Worm (Caenorhabditis elegans) whole organism, L4 larva: ENCODE data around the gene D2045.7.

Experiments
- D1046.2 ChIP-seq: fragments of 200-800 bp; sonication (Bioruptor generic); IDR thresholded peaks from 2 replicates; pipeline ENCODE4 v1.3.6; 2022; ENCODE audit warnings: missing genetic modification characterization, missing compliant biosample characterization
- F37D6.2 ChIP-seq: sonication (generic microtip); optimal IDR thresholded peaks from 2 replicates; lab custom pipeline; 2016; ENCODE audit warnings: mild to moderate bottlenecking, missing genetic modification characterization, missing compliant biosample characterization
- F49E8.2 ChIP-seq: sonication (generic microtip); optimal IDR thresholded peaks from 2 replicates; lab custom pipeline; 2016; ENCODE audit warnings: missing compliant biosample characterization, mild to moderate bottlenecking, missing genetic modification characterization, borderline replicate concordance
- R02D3.7 ChIP-seq: fragments of 150-350 bp; sonication (generic microtip); optimal IDR thresholded peaks from 3 replicates; lab custom pipeline; 2014; ENCODE audit warnings: missing biosample characterization, missing genetic modification characterization
- T26A8.4 ChIP-seq: fragments of 200-800 bp; sonication (Bioruptor generic); IDR thresholded peaks from 2 replicates; pipeline ENCODE4 v1.3.6; 2022; ENCODE audit warnings: missing genetic modification characterization, missing compliant biosample characterization
- Y105C5A.15 ChIP-seq: fragments of 200-800 bp; sonication (Bioruptor generic); IDR thresholded peaks from 2 replicates; pipeline ENCODE4 v1.3.6; 2022; ENCODE audit warnings: missing genetic modification characterization, missing compliant biosample characterization
- aha-1 ChIP-seq: fragments of 150-350 bp; peaks from one replicate; lab custom pipeline; 2014; ENCODE audit warnings: missing biosample characterization, missing genetic modification characterization
- arid-1 ChIP-seq: fragments of 200-800 bp; sonication (Bioruptor generic); conservative IDR thresholded peaks from 2 replicates; pipeline ENCODE4 v1.3.6; 2022; ENCODE audit warnings: missing genetic modification reagents, missing genetic modification characterization, missing compliant biosample characterization
- attf-4 ChIP-seq: sonication (generic microtip); optimal IDR thresholded peaks from 3 replicates; lab custom pipeline; 2017; ENCODE audit warnings: missing biosample characterization, missing genetic modification characterization
- ceh-20 ChIP-seq: fragments of 200-800 bp; sonication (Bioruptor generic); IDR thresholded peaks from 2 replicates; pipeline ENCODE4 v1.3.6; 2022; ENCODE audit warnings: missing genetic modification reagents, missing genetic modification characterization, missing compliant biosample characterization
- ceh-28 ChIP-seq: fragments of 150-350 bp; optimal IDR thresholded peaks from 2 replicates; lab custom pipeline; 2014; ENCODE audit warnings: missing biosample characterization, missing genetic modification reagents, missing genetic modification characterization
- ceh-32 ChIP-seq: sonication (generic microtip); optimal IDR thresholded peaks from 2 replicates; lab custom pipeline; 2016; ENCODE audit warnings: mild to moderate bottlenecking, missing genetic modification characterization, missing compliant biosample characterization; ENCODE audit not compliant: poor library complexity
- ceh-44 ChIP-seq: fragments of 200-800 bp; sonication (Bioruptor generic); IDR thresholded peaks from 2 replicates; pipeline ENCODE4 v1.3.6; 2022; ENCODE audit warnings: missing genetic modification reagents, missing genetic modification characterization, missing compliant biosample characterization
- ceh-62 ChIP-seq: sonication (generic microtip); optimal IDR thresholded peaks from 2 replicates; lab custom pipeline; 2017; ENCODE audit warnings: missing biosample characterization, missing genetic modification characterization
- daf-16 ChIP-seq, 3 experiments: sonication (generic microtip); optimal IDR thresholded peaks; 2 replicates each; lab custom pipeline; 2016 to 2017; ENCODE audit warnings: missing genetic modification characterization in 3 of 3, missing genetic modification reagents in 3 of 3, mild to moderate bottlenecking in 2 of 3, missing compliant biosample characterization in 2 of 3, missing biosample characterization in 1 of 3, moderate library complexity in 1 of 3
- daf-8 ChIP-seq: fragments of 200-800 bp; sonication (Bioruptor generic); IDR thresholded peaks from 2 replicates; pipeline ENCODE4 v1.3.6; 2022; ENCODE audit warnings: missing genetic modification characterization, missing compliant biosample characterization
- egl-43 ChIP-seq: fragments of 200-800 bp; sonication (Bioruptor generic); IDR thresholded peaks from 2 replicates; pipeline ENCODE4 v1.3.6; 2022; ENCODE audit warnings: missing genetic modification reagents, missing genetic modification characterization, missing compliant biosample characterization
- fkh-10 ChIP-seq: fragments of 150-350 bp; optimal IDR thresholded peaks from 2 replicates; lab custom pipeline; 2014; ENCODE audit warnings: missing biosample characterization, missing genetic modification reagents, missing genetic modification characterization
- fos-1 ChIP-seq: fragments of 150-350 bp; optimal IDR thresholded peaks from 2 replicates; lab custom pipeline; 2014; ENCODE audit warnings: missing biosample characterization, missing genetic modification characterization
- gei-8 ChIP-seq: fragments of 200-800 bp; sonication (Bioruptor generic); optimal IDR thresholded peaks from 2 replicates; lab custom pipeline; 2018; ENCODE audit warnings: mild to moderate bottlenecking, missing genetic modification characterization, missing compliant biosample characterization
- lin-13 ChIP-seq: fragments of 150-350 bp; optimal IDR thresholded peaks from 2 replicates; lab custom pipeline; 2014; ENCODE audit warnings: missing biosample characterization, missing genetic modification reagents, missing genetic modification characterization
- lin-15B ChIP-seq: fragments of 150-350 bp; sonication (generic microtip); optimal IDR thresholded peaks from 3 replicates; lab custom pipeline; 2014; ENCODE audit warnings: missing biosample characterization, missing genetic modification characterization
- lin-38 ChIP-seq: fragments of 200-800 bp; sonication (Bioruptor generic); IDR thresholded peaks from 2 replicates; pipeline ENCODE4 v1.3.6; 2022; ENCODE audit warnings: missing genetic modification reagents, missing genetic modification characterization, missing compliant biosample characterization
- lir-3 ChIP-seq: sonication (generic microtip); optimal IDR thresholded peaks from 2 replicates; lab custom pipeline; 2016; ENCODE audit warnings: mild to moderate bottlenecking, missing genetic modification characterization, missing compliant biosample characterization
- lsy-2 ChIP-seq, 2 experiments: fragments of 150-350 bp in 1 of 2; sonication (generic microtip) in 1 of 2; optimal IDR thresholded peaks; 2 replicates each; lab custom pipeline; 2014 to 2017; ENCODE audit warnings: missing biosample characterization in 2 of 2, missing genetic modification characterization in 2 of 2
- mdt-29 ChIP-seq: fragments of 200-800 bp; sonication (Bioruptor generic); IDR thresholded peaks from 2 replicates; pipeline ENCODE4 v1.3.6; 2022; ENCODE audit warnings: missing genetic modification reagents, missing genetic modification characterization, missing compliant biosample characterization
- mes-2 ChIP-seq: sonication (generic microtip); optimal IDR thresholded peaks from 2 replicates; lab custom pipeline; 2016; ENCODE audit warnings: missing genotype, mild to moderate bottlenecking, missing genetic modification characterization, missing compliant biosample characterization; ENCODE audit not compliant: poor library complexity, severe bottlenecking
- mxl-2 ChIP-seq: fragments of 200-800 bp; sonication (Bioruptor generic); conservative IDR thresholded peaks from 2 replicates; pipeline ENCODE4 v1.3.6; 2022; ENCODE audit warnings: missing genetic modification reagents, missing genetic modification characterization, missing compliant biosample characterization
- mxl-3 ChIP-seq: fragments of 200-800 bp; sonication (Bioruptor generic); optimal IDR thresholded peaks from 2 replicates; lab custom pipeline; 2018; ENCODE audit warnings: mild to moderate bottlenecking, missing genetic modification characterization, missing compliant biosample characterization
- nhr-102 ChIP-seq: sonication (generic microtip); optimal IDR thresholded peaks from 2 replicates; lab custom pipeline; 2016; ENCODE audit warnings: mild to moderate bottlenecking, missing genetic modification characterization, moderate library complexity, missing compliant biosample characterization
- nhr-237 ChIP-seq: sonication (generic microtip); optimal IDR thresholded peaks from 2 replicates; lab custom pipeline; 2017; ENCODE audit warnings: missing biosample characterization, missing genetic modification characterization
- nhr-28 ChIP-seq: fragments of 150-350 bp; optimal IDR thresholded peaks from 2 replicates; lab custom pipeline; 2014; ENCODE audit warnings: missing biosample characterization, missing genetic modification characterization
- nhr-48 ChIP-seq: sonication (generic microtip); optimal IDR thresholded peaks from 2 replicates; lab custom pipeline; 2016; ENCODE audit warnings: mild to moderate bottlenecking, missing genetic modification characterization, missing compliant biosample characterization
- nhr-6 ChIP-seq: fragments of 150-350 bp; optimal IDR thresholded peaks from 2 replicates; lab custom pipeline; 2014; ENCODE audit warnings: missing biosample characterization, missing genetic modification characterization
- nhr-77 ChIP-seq: fragments of 150-350 bp; optimal IDR thresholded peaks from 2 replicates; lab custom pipeline; 2014; ENCODE audit warnings: missing biosample characterization, missing genetic modification characterization
- rbr-2 ChIP-seq: sonication (generic microtip); optimal IDR thresholded peaks from 2 replicates; lab custom pipeline; 2016; ENCODE audit warnings: missing genotype, missing genetic modification characterization, missing compliant biosample characterization
- snpc-1.2 ChIP-seq: fragments of 200-800 bp; sonication (Bioruptor generic); IDR thresholded peaks from 2 replicates; pipeline ENCODE4 v1.3.6; 2022; ENCODE audit warnings: missing genetic modification reagents, missing genetic modification characterization, missing compliant biosample characterization
- unc-130 ChIP-seq: sonication (generic microtip); optimal IDR thresholded peaks from 2 replicates; lab custom pipeline; 2016; ENCODE audit warnings: missing genetic modification reagents, missing genetic modification characterization, missing compliant biosample characterization
- unc-62 ChIP-seq, 3 experiments: fragments of 150-350 bp in 1 of 3; sonication (generic microtip); optimal IDR thresholded peaks in 2 of 3; peaks in 1 of 3; 1 replicate in 1 of 3; 2 replicates in 2 of 3; lab custom pipeline; 2014 to 2017; ENCODE audit warnings: missing biosample characterization in 3 of 3, missing genetic modification characterization in 3 of 3, missing genetic modification reagents in 3 of 3, missing genotype in 1 of 3
- vab-7 ChIP-seq: fragments of 200-800 bp; sonication (Bioruptor generic); IDR thresholded peaks from 2 replicates; pipeline ENCODE4 v1.3.6; 2022; ENCODE audit warnings: missing genetic modification reagents, missing genetic modification characterization, missing compliant biosample characterization
- zip-11 ChIP-seq: fragments of 200-800 bp; sonication (Bioruptor generic); IDR thresholded peaks from 2 replicates; pipeline ENCODE4 v1.3.6; 2022; ENCODE audit warnings: missing genetic modification characterization, missing compliant biosample characterization
- zip-2 ChIP-seq: fragments of 150-350 bp; optimal IDR thresholded peaks from 2 replicates; lab custom pipeline; 2014; ENCODE audit warnings: missing biosample characterization, missing genetic modification characterization
- ztf-7 ChIP-seq: fragments of 150-350 bp; optimal IDR thresholded peaks from 2 replicates; lab custom pipeline; 2014; ENCODE audit warnings: missing biosample characterization, missing genetic modification characterization

D2045.7 gene

ce11 chrIII:10481988-10482387 lies 2.7 kb downstream of the D2045.7 start, which contains the start of gene D2045.8:
Gene D2045.8, plus strand, starts transcription at chrIII:10482288.
- TF ChIP-seq mxl-2 (no peak), aha-1 (tag; lab: Kevin White, UChicago) (no peak), ceh-44 (GFP tag; lab: Robert Waterston, UW) (no peak), daf-16 (GFP tag; optimal IDR thresholded peaks at IDR 0.05; lab: Kevin White, UChicago) (no peak), daf-16 (tag; optimal IDR thresholded peaks at IDR 0.05; lab: Kevin White, UChicago) (peak; percentile 18), ceh-28 (tag; lab: Kevin White, UChicago) (no peak), gei-8 (GFP tag; lab: Kevin White, UChicago) (no peak)

DNA sequence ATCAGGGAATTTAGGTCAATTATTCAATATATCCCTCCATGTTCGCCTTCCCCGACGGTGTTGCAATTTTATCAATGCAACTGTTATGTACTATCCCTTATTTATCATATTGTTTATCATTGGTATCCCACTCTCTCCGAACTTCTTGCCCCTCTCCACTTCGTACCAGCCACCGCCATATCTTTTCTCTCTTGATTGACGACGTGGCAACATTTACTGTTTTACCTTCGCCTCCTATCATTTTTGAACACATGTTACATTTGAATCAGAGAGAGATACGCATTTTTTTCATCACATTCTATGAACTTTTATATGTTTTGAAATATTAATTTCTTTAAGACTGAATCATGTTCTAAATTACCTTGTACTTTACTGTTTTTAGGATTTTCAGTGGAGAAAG lies 7.2 kb downstream of the D2045.7 start:
- TF ChIP-seq mxl-3: peak; percentile 45
- TF ChIP-seq ceh-20 (GFP tag; lab: Robert Waterston, UW): no peak
- TF ChIP-seq mdt-29 (GFP tag; lab: Robert Waterston, UW): no peak
- TF ChIP-seq rbr-2 (tag; lab: Kevin White, UChicago): no peak
- peak; percentile 34 for TF ChIP-seq nhr-28 (tag; lab: Kevin White, UChicago)

ce11 chrIII:10488052-10488451 lies 8.8 kb downstream of the D2045.7 start, which contains the start of gene ptr-25:
Gene ptr-25, plus strand, starts transcription at chrIII:10488124.
- no peak for TF ChIP-seq R02D3.7 (tag; lab: Kevin White, UChicago)
- TF ChIP-seq ceh-32: no peak
- peak in 1 of 2 experiments; percentile 94 for TF ChIP-seq unc-62 (GFP tag; optimal IDR thresholded peaks at IDR 0.05 in 1 of 2; lab: Kevin White, UChicago)
- TF ChIP-seq unc-62 (tag; optimal IDR thresholded peaks at IDR 0.05; lab: Kevin White, UChicago): no peak
- no peak for TF ChIP-seq snpc-1.2

ce11 chrIII:10503753-10504152 lies 24.5 kb downstream of the D2045.7 start, which contains the start of gene rab-33:
Gene rab-33, minus strand, starts transcription at chrIII:10503853.
- no peak for TF ChIP-seq nhr-102 (tag; lab: Kevin White, UChicago)

ce11 chrIII:10505182-10505581 lies 25.9 kb downstream of the D2045.7 start, which contains the start of the genes taf-11.3 and urm-1:
Gene taf-11.3, minus strand, starts transcription at chrIII:10505250.
Gene urm-1, plus strand, starts transcription at chrIII:10505480.
- TF ChIP-seq nhr-102 (tag; lab: Kevin White, UChicago) (peak; percentile 10), lin-15B (peak; percentile 37), fos-1 (tag; lab: Kevin White, UChicago) (no peak), zip-11 (GFP tag; lab: Robert Waterston, UW) (no peak), egl-43 (GFP tag; lab: Robert Waterston, UW) (no peak), lin-13 (GFP tag; lab: Kevin White, UChicago) (peak; percentile 74), D1046.2 (GFP tag; lab: Robert Waterston, UW) (no peak), nhr-237 (tag; lab: Kevin White, UChicago) (no peak), ceh-62 (tag; lab: Kevin White, UChicago) (no peak), aha-1 (tag; lab: Kevin White, UChicago) (peak; percentile 50), zip-2 (tag; lab: Kevin White, UChicago) (no peak), nhr-6 (tag; lab: Kevin White, UChicago) (no peak), attf-4 (tag; lab: Kevin White, UChicago) (no peak), daf-8 (GFP tag; lab: Robert Waterston, UW) (no peak), T26A8.4 (GFP tag; lab: Robert Waterston, UW) (no peak), lir-3 (tag; lab: Kevin White, UChicago) (no peak), lsy-2 (tag; optimal IDR thresholded peaks at IDR 0.05; lab: Kevin White, UChicago) (peak in 1 of 2 experiments; percentile 93), F49E8.2 (tag; lab: Kevin White, UChicago) (no peak), nhr-77 (tag; lab: Kevin White, UChicago) (peak; percentile 70), unc-62 (GFP tag; optimal IDR thresholded peaks at IDR 0.05 in 1 of 2; lab: Kevin White, UChicago) (peak in 1 of 2 experiments; percentile 84), unc-62 (tag; optimal IDR thresholded peaks at IDR 0.05; lab: Kevin White, UChicago) (no peak), Y105C5A.15 (no peak), unc-130 (GFP tag; lab: Kevin White, UChicago) (peak; percentile 35), vab-7 (GFP tag; lab: Robert Waterston, UW) (no peak), F37D6.2 (tag; lab: Kevin White, UChicago) (peak; percentile 6), fkh-10 (GFP tag; lab: Kevin White, UChicago) (no peak), arid-1 (GFP tag; lab: Robert Waterston, UW) (0 out of 2 replicates have a peak, but pooled peaks have one; percentile 30), lin-38 (GFP tag; lab: Robert Waterston, UW) (peak; percentile 96), ztf-7 (peak; percentile 55), nhr-48 (tag; lab: Kevin White, UChicago) (no peak), mes-2 (peak; percentile 94)
